Fruit fly (Drosophila melanogaster): ENCODE measurements around the gene Polr3D.

DNA sequence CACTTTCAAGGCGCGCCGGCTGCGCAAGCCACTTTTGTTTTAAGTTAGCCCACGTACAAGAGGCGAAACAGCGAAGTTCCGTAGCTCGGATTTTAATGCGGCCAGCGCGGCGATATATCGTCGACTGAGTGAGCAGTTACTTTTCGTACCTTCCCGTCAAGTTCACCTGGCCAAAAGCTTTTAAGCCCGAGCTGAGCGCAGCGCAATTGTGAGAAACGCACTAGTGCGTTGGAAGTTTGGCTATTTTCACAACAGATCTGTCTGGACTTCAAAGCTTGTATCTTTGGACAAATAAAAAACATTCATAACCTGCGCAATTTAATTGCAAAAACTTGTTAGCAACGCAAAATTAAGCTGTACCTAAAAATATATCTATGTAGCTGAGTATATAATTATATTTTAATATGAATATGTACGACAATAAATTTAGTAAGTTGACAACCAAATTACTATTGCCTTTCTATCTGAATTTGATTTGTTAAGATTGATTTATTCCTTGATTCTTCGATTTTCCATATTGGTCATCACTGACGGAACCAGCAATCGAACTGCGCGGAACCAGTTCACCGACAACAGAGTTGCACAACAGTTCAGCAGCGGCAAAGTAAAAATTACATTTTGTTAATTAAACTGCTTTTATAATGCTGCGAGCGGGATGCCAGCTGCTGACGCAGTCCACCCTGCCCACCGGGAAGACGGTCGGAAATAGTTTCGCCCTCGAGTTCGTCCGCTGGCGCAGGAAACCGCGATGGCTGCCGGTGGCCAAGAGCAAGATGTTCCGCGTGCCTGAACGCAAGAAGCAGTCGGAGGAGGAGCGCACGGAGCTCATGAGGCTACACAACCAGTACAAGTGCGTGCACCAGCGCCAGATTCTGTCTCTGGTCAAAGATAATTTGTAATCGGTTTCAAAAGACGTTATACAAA lies 3.1 kb downstream of the Polr3D start, which contains the start of the genes CG13698 and mRpS26:
- TF ChIP-seq CG13296 (GFP tag; optimal IDR thresholded peaks at IDR 0.05), result peak; percentile 72
- peak; percentile 61 for TF ChIP-seq tap (tag; optimal IDR thresholded peaks at IDR 0.05)
- TF ChIP-seq CG7963 (GFP tag; IDR thresholded peaks at IDR 0.05; ENCODE audit: partially characterized antibody), result no peak
